Fruit fly (Drosophila melanogaster) whole organism, adult: ENCODE results near the gene Gr64d.

Source experiments
- CG11617 ChIP-seq: fragments of 200-800 bp; sonication (Bioruptor generic); optimal IDR thresholded peaks from 2 replicates; lab custom pipeline; 2017; ENCODE audit warnings: mild to moderate bottlenecking, missing biosample characterization, missing genetic modification reagents, missing genetic modification characterization
- CG12768 ChIP-seq: fragments of 200-800 bp; sonication (Bioruptor generic); optimal IDR thresholded peaks from 2 replicates; lab custom pipeline; 2017; ENCODE audit warnings: missing biosample characterization, missing genetic modification characterization, mild to moderate bottlenecking, moderate library complexity, missing genetic modification reagents
- CG14711 ChIP-seq: fragments of 200-800 bp; sonication (Bioruptor generic); optimal IDR thresholded peaks from 2 replicates; lab custom pipeline; 2018; ENCODE audit warnings: missing biosample characterization, mild to moderate bottlenecking, missing genetic modification characterization, moderate library complexity
- CG5204 ChIP-seq: fragments of 200-800 bp; sonication (Bioruptor generic); optimal IDR thresholded peaks from 2 replicates; lab custom pipeline; 2016; ENCODE audit warnings: missing biosample characterization, missing genetic modification characterization
- CG7045 ChIP-seq: fragments of 200-800 bp; sonication (Bioruptor generic); optimal IDR thresholded peaks from 2 replicates; lab custom pipeline; 2017; ENCODE audit warnings: missing biosample characterization, mild to moderate bottlenecking, missing genetic modification characterization
- Mnt ChIP-seq: fragments of 200-800 bp; sonication (Bioruptor generic); optimal IDR thresholded peaks from 2 replicates; lab custom pipeline; 2016; ENCODE audit warnings: missing biosample characterization, mild to moderate bottlenecking, missing genetic modification characterization
- cic ChIP-seq: fragments of 200-800 bp; sonication (Bioruptor generic); optimal IDR thresholded peaks from 2 replicates; lab custom pipeline; 2017; ENCODE audit warnings: missing biosample characterization, mild to moderate bottlenecking, missing genetic modification characterization, moderate library complexity
- cnc ChIP-seq, 2 experiments: fragments of >200 bp; optimal IDR thresholded peaks; 2 replicates each; lab custom pipeline; 2017
- kay ChIP-seq: fragments of 200-800 bp; sonication (Bioruptor generic); peaks from one replicate; lab custom pipeline; 2016; ENCODE audit warnings: missing biosample characterization, missing genetic modification characterization, borderline replicate concordance
- ovo ChIP-seq: fragments of 200-800 bp; sonication (Bioruptor generic); optimal IDR thresholded peaks from 2 replicates; lab custom pipeline; 2016; ENCODE audit warnings: missing biosample characterization, missing genetic modification characterization
- toe ChIP-seq: fragments of 200-800 bp; sonication (Bioruptor generic); optimal IDR thresholded peaks from 2 replicates; lab custom pipeline; 2016; ENCODE audit warnings: missing biosample characterization, missing genetic modification characterization

The Gr64d gene

dm6 chr3L:4083442-4083841, 51.6 kb downstream of the Gr64d start:
- TF ChIP-seq kay (GFP tag; lab: Kevin White, UChicago) = no peak
- no peak for TF ChIP-seq CG7045 (GFP tag; lab: Kevin White, UChicago)
- TF ChIP-seq toe (GFP tag; lab: Kevin White, UChicago) = no peak
- no peak for TF ChIP-seq ovo (GFP tag; lab: Kevin White, UChicago)
- TF ChIP-seq CG5204 (GFP tag; lab: Kevin White, UChicago) = no peak
- no peak for TF ChIP-seq cic
- no peak for TF ChIP-seq cnc (optimal IDR thresholded peaks at IDR 0.05; lab: Kevin White, UChicago)
- no peak for TF ChIP-seq CG11617
- no peak for TF ChIP-seq CG12768 (GFP tag; lab: Kevin White, UChicago)
- no peak for TF ChIP-seq Mnt (GFP tag; lab: Kevin White, UChicago)
- no peak for TF ChIP-seq CG14711 (tag; lab: Kevin White, UChicago)
